Fruit fly (Drosophila melanogaster) whole organism, embryonic: Measurements from ENCODE around the gene Plap.
A peak's percentile ranks its signal among the peaks of the same experiment; 100 is the strongest.

Experiments used
- ATbp ChIP-seq: fragments of 200-800 bp; sonication (Bioruptor generic); optimal IDR thresholded peaks from 2 replicates; lab custom pipeline; 2017; ENCODE audit warnings: missing biosample characterization, mild to moderate bottlenecking, missing genetic modification characterization, missing genetic modification reagents
- CG10321 ChIP-seq: fragments of 200-800 bp; sonication (Bioruptor generic); IDR thresholded peaks from 2 replicates; pipeline ENCODE4 v1.3.6; 2022; ENCODE audit warnings: missing biosample characterization, missing genetic modification characterization
- CG10654 ChIP-seq: fragments of 200-800 bp; sonication (Bioruptor generic); optimal IDR thresholded peaks from 2 replicates; lab custom pipeline; 2016; ENCODE audit warnings: missing biosample characterization, missing genetic modification characterization
- CG11398 ChIP-seq: fragments of 200-800 bp; sonication (Bioruptor generic); optimal IDR thresholded peaks from 2 replicates; lab custom pipeline; 2016; ENCODE audit warnings: missing biosample characterization, missing genetic modification characterization
- CG12236 ChIP-seq: fragments of 200-800 bp; sonication (Bioruptor generic); optimal IDR thresholded peaks from 2 replicates; lab custom pipeline; 2016; ENCODE audit warnings: missing biosample characterization, missing genetic modification characterization
- CG12659 ChIP-seq: fragments of 200-800 bp; sonication (Bioruptor generic); optimal IDR thresholded peaks from 3 replicates; lab custom pipeline; 2017; ENCODE audit warnings: mild to moderate bottlenecking, missing biosample characterization, missing genetic modification reagents, missing genetic modification characterization
- CG13624 ChIP-seq: fragments of 200-800 bp; sonication (Bioruptor generic); optimal IDR thresholded peaks from 2 replicates; lab custom pipeline; 2016; ENCODE audit warnings: missing biosample characterization, missing genetic modification characterization
- CG14710 ChIP-seq: fragments of 200-800 bp; sonication (Bioruptor generic); optimal IDR thresholded peaks from 3 replicates; lab custom pipeline; 2019; ENCODE audit warnings: missing biosample characterization, mild to moderate bottlenecking, missing genetic modification characterization, moderate library complexity
- CG1529 ChIP-seq: fragments of 200-800 bp; sonication (Bioruptor generic); optimal IDR thresholded peaks from 3 replicates; lab custom pipeline; 2018; ENCODE audit warnings: missing biosample characterization, missing genetic modification characterization
- CG15479 ChIP-seq: fragments of 200-800 bp; sonication (Bioruptor generic); optimal IDR thresholded peaks from 3 replicates; lab custom pipeline; 2019; ENCODE audit warnings: missing biosample characterization, mild to moderate bottlenecking, missing genetic modification characterization, moderate library complexity
- CG17359 ChIP-seq: fragments of 200-800 bp; sonication (Bioruptor generic); optimal IDR thresholded peaks from 3 replicates; lab custom pipeline; 2018; ENCODE audit warnings: missing biosample characterization, mild to moderate bottlenecking, missing genetic modification characterization, moderate library complexity
- CG17385 ChIP-seq: fragments of 200-800 bp; sonication (Bioruptor generic); optimal IDR thresholded peaks from 3 replicates; lab custom pipeline; 2018; ENCODE audit warnings: missing biosample characterization, mild to moderate bottlenecking, missing genetic modification characterization
- CG17568 ChIP-seq: fragments of 200-800 bp; sonication (Bioruptor generic); optimal IDR thresholded peaks from 2 replicates; lab custom pipeline; 2018; ENCODE audit warnings: missing biosample characterization, mild to moderate bottlenecking, missing genetic modification characterization, moderate library complexity
- CG2199 ChIP-seq: fragments of 200-800 bp; sonication (Bioruptor generic); IDR thresholded peaks from 3 replicates; pipeline ENCODE4 v1.3.6; 2022; ENCODE audit warnings: missing biosample characterization, missing genetic modification characterization
- CG3065 ChIP-seq: fragments of 200-800 bp; sonication (Bioruptor generic); optimal IDR thresholded peaks from 2 replicates; lab custom pipeline; 2016; ENCODE audit warnings: missing biosample characterization, missing genetic modification characterization
- CG3163 ChIP-seq: fragments of 200-800 bp; sonication (Bioruptor generic); optimal IDR thresholded peaks from 3 replicates; lab custom pipeline; 2016; ENCODE audit warnings: missing biosample characterization, missing genetic modification characterization
- CG3995 ChIP-seq: fragments of 200-800 bp; sonication (Bioruptor generic); optimal IDR thresholded peaks from 3 replicates; lab custom pipeline; 2016; ENCODE audit warnings: missing biosample characterization, missing genetic modification characterization
- CG4328 ChIP-seq: fragments of 200-800 bp; sonication (Bioruptor generic); optimal IDR thresholded peaks from 3 replicates; lab custom pipeline; 2017; ENCODE audit warnings: missing biosample characterization, missing genetic modification reagents, missing genetic modification characterization
- CG6654 ChIP-seq: fragments of 200-800 bp; sonication (Bioruptor generic); optimal IDR thresholded peaks from 2 replicates; lab custom pipeline; 2017; ENCODE audit warnings: missing biosample characterization, mild to moderate bottlenecking, missing genetic modification characterization
- CG8359 ChIP-seq: fragments of 200-800 bp; sonication (Bioruptor generic); optimal IDR thresholded peaks from 2 replicates; lab custom pipeline; 2017; ENCODE audit warnings: missing biosample characterization, mild to moderate bottlenecking, missing genetic modification characterization, borderline replicate concordance
- CG9215 ChIP-seq: fragments of 200-800 bp; sonication (Bioruptor generic); IDR thresholded peaks from 2 replicates; pipeline ENCODE4 v1.3.6; 2022; ENCODE audit warnings: missing biosample characterization, missing genetic modification characterization
- CG9817 ChIP-seq: fragments of 200-800 bp; sonication (Bioruptor generic); optimal IDR thresholded peaks from 2 replicates; lab custom pipeline; 2018; ENCODE audit warnings: missing biosample characterization, mild to moderate bottlenecking, missing genetic modification characterization, moderate library complexity
- Camta ChIP-seq: fragments of 200-800 bp; sonication (Bioruptor generic); optimal IDR thresholded peaks from 2 replicates; lab custom pipeline; 2016; ENCODE audit warnings: missing biosample characterization, missing genetic modification characterization
- Deaf1 ChIP-seq: fragments of 200-800 bp; optimal IDR thresholded peaks from 3 replicates; lab custom pipeline; 2019; ENCODE audit warnings: missing biosample characterization, mild to moderate bottlenecking, missing genetic modification characterization, moderate library complexity
- Dip2 ChIP-seq: fragments of 200-800 bp; sonication (Bioruptor generic); IDR thresholded peaks from 2 replicates; pipeline ENCODE4 v1.3.6; 2022; ENCODE audit warnings: missing biosample characterization, missing genetic modification characterization
- Dip3 ChIP-seq: fragments of 200-800 bp; sonication (Bioruptor generic); optimal IDR thresholded peaks from 3 replicates; lab custom pipeline; 2016; ENCODE audit warnings: missing biosample characterization, missing genetic modification characterization
- HmgD ChIP-seq: fragments of 200-800 bp; sonication (Bioruptor generic); optimal IDR thresholded peaks from 3 replicates; lab custom pipeline; 2016; ENCODE audit warnings: missing biosample characterization, missing genetic modification characterization
- Hr3 ChIP-seq: fragments of 200-800 bp; sonication (Bioruptor generic); optimal IDR thresholded peaks from 3 replicates; lab custom pipeline; 2016; ENCODE audit warnings: missing biosample characterization, missing genetic modification characterization
- Med ChIP-seq: fragments of 200-800 bp; sonication (Bioruptor generic); peaks from one replicate; lab custom pipeline; 2016; ENCODE audit warnings: missing biosample characterization, missing genetic modification characterization, mild to moderate bottlenecking, inconsistent platforms, moderate library complexity
- Rx ChIP-seq: fragments of 200-800 bp; sonication (Bioruptor generic); IDR thresholded peaks from 2 replicates; pipeline ENCODE4 v1.3.6; 2022; ENCODE audit warnings: missing biosample characterization, missing genetic modification characterization
- Sox102F ChIP-seq: fragments of 200-800 bp; sonication (Bioruptor generic); optimal IDR thresholded peaks from 2 replicates; lab custom pipeline; 2018; ENCODE audit warnings: missing biosample characterization, mild to moderate bottlenecking, missing genetic modification characterization, moderate library complexity
- Sry-δ ChIP-seq: fragments of 200-800 bp; sonication (Bioruptor generic); optimal IDR thresholded peaks from 2 replicates; lab custom pipeline; 2016; ENCODE audit warnings: missing biosample characterization, missing genetic modification characterization
- YL-1 ChIP-seq: fragments of 200-800 bp; sonication (Bioruptor generic); optimal IDR thresholded peaks from 3 replicates; lab custom pipeline; 2017; ENCODE audit warnings: missing biosample characterization, mild to moderate bottlenecking, missing genetic modification characterization
- ato ChIP-seq: fragments of 200-800 bp; sonication (Bioruptor generic); IDR thresholded peaks from 2 replicates; pipeline ENCODE4 v1.3.6; 2022; ENCODE audit warnings: missing biosample characterization, missing genetic modification characterization; ENCODE audit not compliant: partially characterized antibody
- bsh ChIP-seq, 2 experiments: fragments of 200-800 bp; sonication (Bioruptor generic); optimal IDR thresholded peaks; 2 replicates each; lab custom pipeline; 2017 to 2018; ENCODE audit warnings: mild to moderate bottlenecking in 2 of 2, missing biosample characterization in 2 of 2, missing genetic modification characterization in 2 of 2, moderate library complexity in 1 of 2
- cwo ChIP-seq: fragments of 200-800 bp; sonication (Bioruptor generic); optimal IDR thresholded peaks from 3 replicates; lab custom pipeline; 2017; ENCODE audit warnings: missing biosample characterization, missing genetic modification characterization, mild to moderate bottlenecking, moderate library complexity, missing genetic modification reagents
- fd3F ChIP-seq: fragments of 200-800 bp; sonication (Bioruptor generic); optimal IDR thresholded peaks from 2 replicates; lab custom pipeline; 2018; ENCODE audit warnings: missing biosample characterization, mild to moderate bottlenecking, missing genetic modification characterization, moderate library complexity
- gcm ChIP-seq: fragments of 200-800 bp; sonication (Bioruptor generic); optimal IDR thresholded peaks from 2 replicates; lab custom pipeline; 2019; ENCODE audit warnings: missing biosample characterization, mild to moderate bottlenecking, missing genetic modification characterization, moderate library complexity
- gcm2 ChIP-seq: fragments of 200-800 bp; sonication (Bioruptor generic); optimal IDR thresholded peaks from 2 replicates; lab custom pipeline; 2016; ENCODE audit warnings: missing biosample characterization, missing genetic modification characterization
- gsb ChIP-seq: fragments of 200-800 bp; sonication (Bioruptor generic); IDR thresholded peaks from 2 replicates; pipeline ENCODE4 v1.3.6; 2022; ENCODE audit warnings: missing biosample characterization, missing genetic modification characterization
- ham ChIP-seq: fragments of 200-800 bp; sonication (Bioruptor generic); IDR thresholded peaks from 2 replicates; pipeline ENCODE4 v1.3.6; 2022; ENCODE audit warnings: missing biosample characterization, missing genetic modification characterization
- hkb ChIP-seq, 2 experiments: fragments of 200-800 bp in 1 of 2; fragments of >200 bp in 1 of 2; sonication (Bioruptor generic) in 1 of 2; IDR thresholded peaks in 1 of 2; optimal IDR thresholded peaks in 1 of 2; 2 replicates each; pipeline versions ENCODE4 v1.3.6 to Lab custom; 2017 to 2022; ENCODE audit warnings: missing biosample characterization in 1 of 2, missing genetic modification characterization in 1 of 2
- jing ChIP-seq: fragments of 200-800 bp; sonication (Bioruptor generic); optimal IDR thresholded peaks from 2 replicates; lab custom pipeline; 2018; ENCODE audit warnings: missing biosample characterization, mild to moderate bottlenecking, missing genetic modification characterization
- klu ChIP-seq: fragments of 200-800 bp; sonication (Bioruptor generic); IDR thresholded peaks from 2 replicates; pipeline ENCODE4 v1.3.6; 2022; ENCODE audit warnings: missing biosample characterization, missing genetic modification characterization
- sd ChIP-seq: fragments of 200-800 bp; sonication (Bioruptor generic); optimal IDR thresholded peaks from 3 replicates; lab custom pipeline; 2018; ENCODE audit warnings: missing biosample characterization, mild to moderate bottlenecking, missing genetic modification characterization, moderate library complexity
- so ChIP-seq: fragments of 200-800 bp; sonication (Bioruptor generic); IDR thresholded peaks from 3 replicates; pipeline ENCODE4 v1.3.6; 2022; ENCODE audit warnings: missing biosample characterization, missing genetic modification characterization
- twi ChIP-seq: fragments of 200-800 bp; optimal IDR thresholded peaks from 2 replicates; lab custom pipeline; 2019; ENCODE audit warnings: missing biosample characterization, mild to moderate bottlenecking, missing genetic modification characterization, moderate library complexity
- zfh1 ChIP-seq: fragments of 200-800 bp; sonication (Bioruptor generic); IDR thresholded peaks from 3 replicates; pipeline ENCODE4 v1.3.6; 2022; ENCODE audit warnings: missing biosample characterization, missing genetic modification characterization

The Plap gene

dm6 chr2L:1118880-1119809, 51.0 kb downstream of the Plap start (continued):
- TF ChIP-seq CG11398 (GFP tag; lab: Kevin White, UChicago) (no peak), CG12659 (GFP tag; lab: Kevin White, UChicago) (peak; percentile 65), CG6654 (peak; percentile 28), CG17359 (tag; lab: Kevin White, UChicago) (peak; percentile 54), CG14710 (tag; lab: Kevin White, UChicago) (peak; percentile 23), CG3163 (no peak), CG12236 (GFP tag; lab: Kevin White, UChicago) (no peak), bsh (GFP tag; optimal IDR thresholded peaks at IDR 0.05; lab: Kevin White, UChicago) (peak in 1 of 2 experiments; percentile 60), twi (peak; percentile 75), YL-1 (GFP tag; lab: Kevin White, UChicago) (no peak), zfh1 (peak; percentile 72), CG9215 (GFP tag; lab: Robert Waterston, UW) (peak; percentile 74), Med (GFP tag; lab: Kevin White, UChicago) (peak; percentile 91), Hr3 (GFP tag; lab: Kevin White, UChicago) (peak; percentile 59), CG17385 (GFP tag; lab: Kevin White, UChicago) (peak; percentile 54), CG1529 (GFP tag; lab: Kevin White, UChicago) (peak; percentile 25), CG3995 (GFP tag; lab: Kevin White, UChicago) (peak; percentile 41), CG2199 (GFP tag; lab: Robert Waterston, UW) (no peak), fd3F (GFP tag; lab: Kevin White, UChicago) (peak; percentile 60), CG15479 (GFP tag; lab: Kevin White, UChicago) (peak; percentile 78), gsb (GFP tag; lab: Robert Waterston, UW) (peak; percentile 55; the same call in 1 of the 2 replicates), CG4328 (GFP tag; lab: Kevin White, UChicago) (no peak), CG10321 (no peak), CG3065 (GFP tag; lab: Kevin White, UChicago) (no peak), hkb (optimal IDR thresholded peaks at IDR 0.05; lab: Kevin White, UChicago) (no peak), hkb (GFP tag; IDR thresholded peaks at IDR 0.05; lab: Robert Waterston, UW) (peak; percentile 80), Dip3 (GFP tag; lab: Kevin White, UChicago) (peak; percentile 77), CG17568 (GFP tag; lab: Kevin White, UChicago) (peak; percentile 45), cwo (GFP tag; lab: Kevin White, UChicago) (peak; percentile 85), CG10654 (GFP tag; lab: Kevin White, UChicago) (peak; percentile 54), sd (tag; lab: Kevin White, UChicago) (peak; percentile 49), Dip2 (no peak), klu (GFP tag; lab: Robert Waterston, UW) (peak; percentile 44), CG13624 (GFP tag; lab: Kevin White, UChicago) (peak; percentile 74), jing (GFP tag; lab: Kevin White, UChicago) (peak; percentile 47), ham (GFP tag; lab: Robert Waterston, UW) (no peak), gcm (peak; percentile 52), HmgD (GFP tag; lab: Kevin White, UChicago) (peak; percentile 30), Sry-δ (no peak), CG9817 (peak; percentile 68), ATbp (GFP tag; lab: Kevin White, UChicago) (peak; percentile 49), Deaf1 (tag; lab: Kevin White, UChicago) (peak; percentile 97), gcm2 (peak; percentile 55), so (peak; percentile 71), CG8359 (no peak), ato (no peak), Sox102F (GFP tag; lab: Kevin White, UChicago) (peak; percentile 71), Rx (GFP tag; lab: Robert Waterston, UW) (peak; percentile 50), Camta (GFP tag; lab: Kevin White, UChicago) (peak; percentile 42)
